Fruit fly (Drosophila melanogaster) whole organism, wandering third instar larva: ENCODE measurements around the gene SA2.

ENCODE experiments used
- Abd-B ChIP-seq: fragments of >200 bp; optimal IDR thresholded peaks from 2 replicates; lab custom pipeline; 2017; ENCODE audit warnings: missing biosample characterization, missing genetic modification characterization
- CG32264 ChIP-seq: fragments of 200-800 bp; sonication (Bioruptor generic); optimal IDR thresholded peaks from 2 replicates; lab custom pipeline; 2016; ENCODE audit warnings: missing biosample characterization, missing genetic modification characterization
- CG9705 ChIP-seq: fragments of 200-800 bp; sonication (Bioruptor generic); optimal IDR thresholded peaks from 2 replicates; lab custom pipeline; 2018; ENCODE audit warnings: missing biosample characterization, mild to moderate bottlenecking, missing genetic modification characterization
- CrebA ChIP-seq: fragments of 200-800 bp; sonication (Bioruptor generic); optimal IDR thresholded peaks from 2 replicates; lab custom pipeline; 2016; ENCODE audit warnings: missing biosample characterization, mild to moderate bottlenecking, missing genetic modification characterization, borderline replicate concordance
- Dfd ChIP-seq: fragments of >200 bp; optimal IDR thresholded peaks from 2 replicates; lab custom pipeline; 2017; ENCODE audit warnings: missing biosample characterization, missing genetic modification characterization
- Dif ChIP-seq: fragments of 200-275, 200-300 bp; sonication (Bioruptor generic); optimal IDR thresholded peaks from 2 replicates; lab custom pipeline; 2018; ENCODE audit warnings: missing biosample characterization, missing genetic modification characterization; ENCODE audit not compliant: partially characterized antibody
- GATAd ChIP-seq: sonication (Bioruptor generic); optimal IDR thresholded peaks from 2 replicates; lab custom pipeline; 2016; ENCODE audit warnings: missing biosample characterization, missing genetic modification characterization
- HLH106 ChIP-seq: fragments of 200-800 bp; optimal IDR thresholded peaks from 3 replicates; lab custom pipeline; 2019; ENCODE audit warnings: missing biosample characterization, mild to moderate bottlenecking, missing genetic modification characterization, moderate library complexity
- Hnf4 ChIP-seq: fragments of 200-800 bp; sonication (Bioruptor generic); optimal IDR thresholded peaks from 2 replicates; lab custom pipeline; 2016; ENCODE audit warnings: missing biosample characterization, mild to moderate bottlenecking, missing genetic modification characterization
- Hr78 ChIP-seq: fragments of >200 bp; optimal IDR thresholded peaks from 2 replicates; lab custom pipeline; 2017; ENCODE audit warnings: missing biosample characterization, missing genetic modification characterization
- Hr83 ChIP-seq: fragments of 200-300 bp; sonication (Bioruptor generic); optimal IDR thresholded peaks from 2 replicates; lab custom pipeline; 2016; ENCODE audit warnings: missing biosample characterization, mild to moderate bottlenecking, missing genetic modification characterization, moderate library complexity; ENCODE audit not compliant: poor library complexity, severe bottlenecking
- Jra ChIP-seq: sonication (Bioruptor generic); optimal IDR thresholded peaks from 2 replicates; lab custom pipeline; 2016; ENCODE audit warnings: missing biosample characterization, missing genetic modification characterization
- Mio ChIP-seq: sonication (Bioruptor generic); optimal IDR thresholded peaks from 2 replicates; lab custom pipeline; 2016; ENCODE audit warnings: missing biosample characterization, missing genetic modification characterization
- Myc ChIP-seq: fragments of >200 bp; optimal IDR thresholded peaks from 2 replicates; lab custom pipeline; 2017
- N ChIP-seq: fragments of >200 bp; optimal IDR thresholded peaks from 2 replicates; lab custom pipeline; 2018; ENCODE audit warnings: missing biosample characterization, missing external identifiers, missing genetic modification characterization
- OdsH ChIP-seq: fragments of 200-800 bp; sonication (Bioruptor generic); optimal IDR thresholded peaks from 2 replicates; lab custom pipeline; 2016; ENCODE audit warnings: missing biosample characterization, mild to moderate bottlenecking, missing genetic modification characterization
- Rel ChIP-seq, 2 experiments: fragments of 200-800 bp; sonication (Bioruptor generic) in 1 of 2; optimal IDR thresholded peaks; 2 replicates in 1 of 2; 3 replicates in 1 of 2; lab custom pipeline; 2016 to 2019; ENCODE audit warnings: mild to moderate bottlenecking in 2 of 2, missing biosample characterization in 2 of 2, missing genetic modification characterization in 2 of 2, moderate library complexity in 1 of 2
- Sp1 ChIP-seq: fragments of 200-800 bp; sonication (Bioruptor generic); optimal IDR thresholded peaks from 3 replicates; lab custom pipeline; 2019; ENCODE audit warnings: missing biosample characterization, mild to moderate bottlenecking, missing genetic modification characterization, moderate library complexity
- Vsx2 ChIP-seq: fragments of 200-300, 225-300 bp; sonication (Bioruptor generic); optimal IDR thresholded peaks from 2 replicates; lab custom pipeline; 2018; ENCODE audit warnings: missing biosample characterization, missing genetic modification characterization; ENCODE audit not compliant: partially characterized antibody
- br ChIP-seq: fragments of 200-800 bp; sonication (Bioruptor generic); optimal IDR thresholded peaks from 2 replicates; lab custom pipeline; 2016; ENCODE audit warnings: missing biosample characterization, missing genetic modification characterization
- brk ChIP-seq: fragments of 200-800 bp; sonication (Bioruptor generic); optimal IDR thresholded peaks from 2 replicates; lab custom pipeline; 2016; ENCODE audit warnings: missing biosample characterization, mild to moderate bottlenecking, missing genetic modification characterization
- dl ChIP-seq, 2 experiments: fragments of 175-275, 200-275 bp in 1 of 2; fragments of 200-275 bp in 1 of 2; sonication (Bioruptor generic); optimal IDR thresholded peaks; lab custom pipeline; 2018; ENCODE audit warnings: mild to moderate bottlenecking in 2 of 2, missing biosample characterization in 2 of 2, missing genetic modification characterization in 2 of 2, moderate library complexity in 2 of 2; ENCODE audit not compliant: partially characterized antibody in 2 of 2, insufficient read depth in 1 of 2
- dmrt93B ChIP-seq: fragments of 200-800 bp; sonication (Bioruptor generic); optimal IDR thresholded peaks from 2 replicates; lab custom pipeline; 2018; ENCODE audit warnings: missing biosample characterization, mild to moderate bottlenecking, missing genetic modification characterization
- dsf ChIP-seq: sonication (Bioruptor generic); optimal IDR thresholded peaks from 2 replicates; lab custom pipeline; 2016; ENCODE audit warnings: missing biosample characterization, missing genetic modification characterization, borderline replicate concordance
- ey ChIP-seq: fragments of 200-800 bp; sonication (Bioruptor generic); optimal IDR thresholded peaks from 2 replicates; lab custom pipeline; 2016; ENCODE audit warnings: missing biosample characterization, missing genetic modification characterization
- foxo ChIP-seq, 2 experiments: fragments of 200-800 bp; sonication (Bioruptor generic); optimal IDR thresholded peaks; 2 replicates in 1 of 2; 3 replicates in 1 of 2; lab custom pipeline; 2016 to 2017; ENCODE audit warnings: missing biosample characterization in 2 of 2, missing genetic modification characterization in 2 of 2
- fru ChIP-seq: fragments of 200-800 bp; sonication (Bioruptor generic); optimal IDR thresholded peaks from 3 replicates; lab custom pipeline; 2016; ENCODE audit warnings: missing biosample characterization, mild to moderate bottlenecking, missing genetic modification characterization
- h ChIP-seq: fragments of 200-800 bp; sonication (Bioruptor generic); optimal IDR thresholded peaks from 3 replicates; lab custom pipeline; 2016; ENCODE audit warnings: missing biosample characterization, mild to moderate bottlenecking, missing genetic modification characterization
- jim ChIP-seq: fragments of 175-275, 200-325 bp; sonication (Bioruptor generic); optimal IDR thresholded peaks from 2 replicates; lab custom pipeline; 2016; ENCODE audit warnings: missing biosample characterization, mild to moderate bottlenecking, missing genetic modification characterization
- lola ChIP-seq: fragments of >200 bp; optimal IDR thresholded peaks from 2 replicates; lab custom pipeline; 2017; ENCODE audit warnings: missing biosample characterization, missing genetic modification characterization
- pan ChIP-seq: fragments of >200 bp; optimal IDR thresholded peaks from 2 replicates; lab custom pipeline; 2017
- psq ChIP-seq: fragments of 200-800 bp; sonication (Bioruptor generic); optimal IDR thresholded peaks from 3 replicates; lab custom pipeline; 2017; ENCODE audit warnings: missing biosample characterization, mild to moderate bottlenecking, missing genetic modification characterization, moderate library complexity
- rgr ChIP-seq: fragments of 200-800 bp; sonication (Bioruptor generic); optimal IDR thresholded peaks from 3 replicates; lab custom pipeline; 2016; ENCODE audit warnings: missing biosample characterization, mild to moderate bottlenecking, missing genetic modification characterization
- sage ChIP-seq: fragments of 200-800 bp; sonication (Bioruptor generic); optimal IDR thresholded peaks from 2 replicates; lab custom pipeline; 2016; ENCODE audit warnings: missing biosample characterization, mild to moderate bottlenecking, missing genetic modification characterization
- sv ChIP-seq: fragments of 200-800 bp; sonication (Bioruptor generic); optimal IDR thresholded peaks from 3 replicates; lab custom pipeline; 2016; ENCODE audit warnings: missing biosample characterization, missing genetic modification characterization
- tai ChIP-seq: sonication (Bioruptor generic); optimal IDR thresholded peaks from 2 replicates; lab custom pipeline; 2016; ENCODE audit warnings: missing biosample characterization, missing genetic modification characterization
- usp ChIP-seq: fragments of >200 bp; optimal IDR thresholded peaks from 2 replicates; lab custom pipeline; 2017; ENCODE audit warnings: missing biosample characterization, missing genetic modification characterization
- woc ChIP-seq: sonication (Bioruptor generic); optimal IDR thresholded peaks from 2 replicates; lab custom pipeline; 2016; ENCODE audit warnings: missing biosample characterization, mild to moderate bottlenecking, missing genetic modification characterization

SA2 gene

dm6 chr3L:1388094-1388493 lies 49.6 kb downstream of the SA2 start:
- peak; percentile 77 for TF ChIP-seq fru (GFP tag; lab: Kevin White, UChicago)
- TF ChIP-seq CrebA (GFP tag; lab: Kevin White, UChicago), result no peak
- peak in 1 of 2 experiments; percentile 75 for TF ChIP-seq foxo (GFP tag; optimal IDR thresholded peaks at IDR 0.05; lab: Kevin White, UChicago)
- TF ChIP-seq Abd-B (GFP tag; lab: Kevin White, UChicago), result no peak
- no peak for TF ChIP-seq GATAd
- no peak for TF ChIP-seq Dfd (GFP tag; lab: Kevin White, UChicago)
- peak; percentile 73 for TF ChIP-seq Sp1 (GFP tag; lab: Kevin White, UChicago)
- peak; percentile 84 for TF ChIP-seq ey (GFP tag; lab: Kevin White, UChicago)
- peak; percentile 66 for TF ChIP-seq brk (GFP tag; lab: Kevin White, UChicago)
- no peak for TF ChIP-seq pan (lab: Kevin White, UChicago)
- TF ChIP-seq OdsH (GFP tag; lab: Kevin White, UChicago), result peak; percentile 79
- TF ChIP-seq tai (GFP tag; lab: Kevin White, UChicago), result peak; percentile 56
- TF ChIP-seq Hnf4, result peak; percentile 72
- TF ChIP-seq CG9705 (GFP tag; lab: Kevin White, UChicago), result peak; percentile 36
- TF ChIP-seq dsf (GFP tag; lab: Kevin White, UChicago), result no peak
- peak; percentile 14 for TF ChIP-seq CG32264 (GFP tag; lab: Kevin White, UChicago)
- TF ChIP-seq sv, result no peak
- peak; percentile 73 for TF ChIP-seq h
- TF ChIP-seq Vsx2 (GFP tag; lab: Kevin White, UChicago), result no peak
- TF ChIP-seq N (GFP tag; lab: Kevin White, UChicago), result no peak
- TF ChIP-seq Rel (GFP tag; optimal IDR thresholded peaks at IDR 0.05; lab: Kevin White, UChicago), result no peak
- TF ChIP-seq Rel (tag; optimal IDR thresholded peaks at IDR 0.05; lab: Kevin White, UChicago), result peak; percentile 3
- peak; percentile 47 for TF ChIP-seq woc (GFP tag; lab: Kevin White, UChicago)
- TF ChIP-seq HLH106 (tag; lab: Kevin White, UChicago), result peak; percentile 76
- no peak for TF ChIP-seq Dif (GFP tag; lab: Kevin White, UChicago)
- TF ChIP-seq lola (GFP tag; lab: Kevin White, UChicago), result no peak
- peak; percentile 57 for TF ChIP-seq psq (GFP tag; lab: Kevin White, UChicago)
- no peak for TF ChIP-seq Mio
- TF ChIP-seq br (GFP tag; lab: Kevin White, UChicago), result peak; percentile 83
- TF ChIP-seq jim (GFP tag; lab: Kevin White, UChicago), result no peak
- no peak for TF ChIP-seq sage (GFP tag; lab: Kevin White, UChicago)
- TF ChIP-seq Jra (GFP tag; lab: Kevin White, UChicago), result peak; percentile 32
- peak; percentile 78 for TF ChIP-seq rgr (GFP tag; lab: Kevin White, UChicago)
- TF ChIP-seq Myc (lab: Kevin White, UChicago), result no peak
- no peak for TF ChIP-seq usp
- no peak for TF ChIP-seq Hr78 (GFP tag; lab: Kevin White, UChicago)
- no peak for TF ChIP-seq dl (GFP tag; optimal IDR thresholded peaks at IDR 0.05; lab: Kevin White, UChicago; ENCODE audit: insufficient read depth in 1 of 2, partially characterized antibody in 2 of 2)
- peak; percentile 3 for TF ChIP-seq dmrt93B
- no peak for TF ChIP-seq Hr83

- no peak for TF ChIP-seq dl (GFP tag; optimal IDR thresholded peaks at IDR 0.05; lab: Kevin White, UChicago; ENCODE audit: insufficient read depth in 1 of 2, partially characterized antibody in 2 of 2)
- no peak for TF ChIP-seq Hr83
- no peak for TF ChIP-seq jim (GFP tag; lab: Kevin White, UChicago)
- no peak for TF ChIP-seq tai (GFP tag; lab: Kevin White, UChicago)
- no peak for TF ChIP-seq rgr (GFP tag; lab: Kevin White, UChicago)
These were observed 51.9 kb downstream of the SA2 start for dm6 chr3L:1385683-1386246.
